Worm (Caenorhabditis elegans): ENCODE data around the gene srz-78.

Gene srz-78

DNA sequence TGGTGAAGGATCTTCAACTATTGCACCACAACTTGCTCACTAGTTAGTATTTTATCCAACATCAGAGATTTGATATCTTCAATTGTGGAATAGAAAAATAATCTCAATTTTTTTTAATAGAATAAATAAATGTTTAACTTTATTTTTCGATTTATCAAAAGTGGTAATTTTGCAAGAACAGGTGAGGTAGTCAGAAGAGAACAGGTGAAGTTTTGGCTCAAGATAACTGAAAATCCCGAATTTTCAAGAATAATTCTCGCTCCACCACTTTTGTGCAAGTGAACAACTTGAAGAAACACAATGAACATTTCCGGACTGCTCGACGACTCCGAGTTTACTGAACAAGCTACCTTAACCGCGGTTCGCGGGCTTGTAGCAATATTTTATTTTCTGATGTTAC is at the start of gene srz-78:
Gene srz-78, plus strand, starts transcription at position 301 of the 400 bp plus-strand sequence.
- no peak for TF ChIP-seq ceh-90 (tag; optimal IDR thresholded peaks at IDR 0.05)
- no peak for TF ChIP-seq efl-1 (optimal IDR thresholded peaks at IDR 0.05)
- TF ChIP-seq efl-1 (GFP tag; optimal IDR thresholded peaks at IDR 0.05 in 1 of 2) = peak in 1 of 2 experiments; percentile 32

DNA sequence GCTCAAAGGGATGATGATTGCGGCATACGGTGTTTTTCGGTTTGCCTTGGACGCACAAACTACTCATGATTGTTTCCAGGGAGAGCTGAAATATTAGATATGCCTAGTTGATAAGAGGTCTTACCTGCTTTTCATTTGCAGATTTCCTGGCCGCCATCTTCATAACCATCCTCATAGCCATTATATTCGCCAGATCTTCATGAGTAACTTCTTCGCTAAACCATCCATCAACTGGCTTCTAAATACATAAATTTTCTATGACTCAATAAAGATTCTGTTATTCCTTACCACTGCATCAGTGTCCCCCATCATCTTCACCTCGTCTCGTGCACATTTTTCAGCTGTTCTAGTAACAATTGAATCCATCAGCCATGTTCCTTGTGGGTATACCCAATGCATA is 49.1 kb upstream of the srz-78 start:
- TF ChIP-seq sox-4 (tag; optimal IDR thresholded peaks at IDR 0.05) = no peak
- TF ChIP-seq elt-2 (tag; optimal IDR thresholded peaks at IDR 0.05) = no peak
- TF ChIP-seq nhr-12 (tag; optimal IDR thresholded peaks at IDR 0.05) = no peak
- TF ChIP-seq hlh-4 (tag; optimal IDR thresholded peaks at IDR 0.05) = no peak
- no peak for TF ChIP-seq lin-15B (tag; optimal IDR thresholded peaks at IDR 0.05)
- TF ChIP-seq fkh-10 (GFP tag; optimal IDR thresholded peaks at IDR 0.05) = no peak
- no peak for TF ChIP-seq lin-13 (GFP tag; optimal IDR thresholded peaks at IDR 0.05)
- TF ChIP-seq efl-1 (optimal IDR thresholded peaks at IDR 0.05) = no peak
- TF ChIP-seq efl-1 (GFP tag; optimal IDR thresholded peaks at IDR 0.05 in 1 of 2) = no peak
- TF ChIP-seq sup-37 (GFP tag; optimal IDR thresholded peaks at IDR 0.05) = no peak
- TF ChIP-seq pax-3 (tag; optimal IDR thresholded peaks at IDR 0.05) = no peak
- TF ChIP-seq ceh-63 (GFP tag; optimal IDR thresholded peaks at IDR 0.05) = no peak

DNA sequence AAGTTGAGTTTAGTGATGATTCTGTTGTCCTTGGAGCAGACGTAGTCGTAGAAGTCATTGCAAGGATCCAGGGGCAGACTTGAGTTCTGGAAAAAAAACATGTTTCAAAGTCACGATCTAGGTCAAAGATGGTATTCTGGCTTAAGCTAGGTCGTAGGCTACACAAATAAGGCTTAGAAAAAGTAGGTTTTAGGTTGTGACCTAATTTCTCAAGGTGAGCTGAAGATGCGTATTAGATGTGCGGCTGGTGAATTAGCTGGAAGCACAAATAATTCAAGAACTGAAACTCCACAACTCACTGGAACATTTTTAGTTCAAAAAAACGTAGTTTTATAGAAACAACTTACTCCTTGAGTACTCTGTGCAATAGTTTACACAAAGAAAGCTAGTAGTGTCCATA is 47.5 kb upstream of the srz-78 start, which contains the start of gene F09D12.2:
Gene F09D12.2, minus strand, starts transcription at position 101 of the 400 bp plus-strand sequence.
- TF ChIP-seq fos-1 (tag; optimal IDR thresholded peaks at IDR 0.05) = no peak
- no peak for TF ChIP-seq tbx-2 (tag; optimal IDR thresholded peaks at IDR 0.05)
- no peak for TF ChIP-seq hlh-4 (tag; optimal IDR thresholded peaks at IDR 0.05)
- TF ChIP-seq ztf-4 (tag; optimal IDR thresholded peaks at IDR 0.05) = no peak
- no peak for TF ChIP-seq vab-15 (tag; optimal IDR thresholded peaks at IDR 0.05)
- no peak for TF ChIP-seq nhr-85 (tag)
- TF ChIP-seq snu-23 (GFP tag; optimal IDR thresholded peaks at IDR 0.05) = no peak
- no peak for TF ChIP-seq C16A3.4 (tag; optimal IDR thresholded peaks at IDR 0.05)
- TF ChIP-seq fkh-10 (GFP tag; optimal IDR thresholded peaks at IDR 0.05) = no peak

DNA sequence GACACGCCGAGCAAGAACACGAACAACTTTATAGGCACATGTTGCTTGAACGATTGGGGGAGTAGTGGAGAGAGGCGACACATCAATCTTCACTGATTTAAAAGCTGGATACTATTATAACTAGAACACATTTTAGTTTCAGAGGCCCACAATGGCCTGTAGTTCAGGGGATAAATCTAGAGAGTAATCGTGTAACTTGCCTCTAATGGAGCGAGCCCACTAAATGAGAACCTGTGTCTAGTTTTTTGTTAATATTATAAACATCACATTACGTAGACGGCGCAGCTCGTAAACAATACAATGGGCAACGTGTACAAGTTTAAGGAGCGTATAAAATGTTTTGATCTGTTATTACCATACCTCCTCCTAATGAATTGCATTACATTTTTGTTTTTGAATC is 47.0 kb upstream of the srz-78 start, which contains the start of gene F58E2.5:
Gene F58E2.5, plus strand, starts transcription at position 301 of the 400 bp plus-strand sequence.
- no peak for TF ChIP-seq nhr-20 (tag; optimal IDR thresholded peaks at IDR 0.05)
- TF ChIP-seq C16A3.4 (tag; optimal IDR thresholded peaks at IDR 0.05) = no peak
- no peak for TF ChIP-seq nhr-19 (GFP tag; conservative IDR thresholded peaks at IDR 0.05)
- no peak for TF ChIP-seq F16B12.6 (tag; optimal IDR thresholded peaks at IDR 0.05)
- no peak for TF ChIP-seq fkh-8 (tag; optimal IDR thresholded peaks at IDR 0.05)
- TF ChIP-seq Y116A8C.19 (tag; optimal IDR thresholded peaks at IDR 0.05; ENCODE audit: borderline replicate concordance) = no peak
- no peak for TF ChIP-seq nhr-12 (tag; optimal IDR thresholded peaks at IDR 0.05)
- TF ChIP-seq zag-1 (tag; optimal IDR thresholded peaks at IDR 0.05) = no peak
- no peak for TF ChIP-seq ceh-90 (tag; optimal IDR thresholded peaks at IDR 0.05)
- TF ChIP-seq elt-3 (tag; optimal IDR thresholded peaks at IDR 0.05) = no peak
- TF ChIP-seq pqm-1 (tag; optimal IDR thresholded peaks at IDR 0.05) = no peak
- TF ChIP-seq unc-86 (tag; optimal IDR thresholded peaks at IDR 0.05) = no peak
- TF ChIP-seq nhr-85 (tag) = no peak
- no peak for TF ChIP-seq mep-1 (tag; optimal IDR thresholded peaks at IDR 0.05)
- TF ChIP-seq lin-35 (GFP tag; optimal IDR thresholded peaks at IDR 0.05) = no peak
- TF ChIP-seq C04F5.9 (tag; optimal IDR thresholded peaks at IDR 0.05) = no peak
- no peak for TF ChIP-seq nhr-11 (tag; optimal IDR thresholded peaks at IDR 0.05)

DNA sequence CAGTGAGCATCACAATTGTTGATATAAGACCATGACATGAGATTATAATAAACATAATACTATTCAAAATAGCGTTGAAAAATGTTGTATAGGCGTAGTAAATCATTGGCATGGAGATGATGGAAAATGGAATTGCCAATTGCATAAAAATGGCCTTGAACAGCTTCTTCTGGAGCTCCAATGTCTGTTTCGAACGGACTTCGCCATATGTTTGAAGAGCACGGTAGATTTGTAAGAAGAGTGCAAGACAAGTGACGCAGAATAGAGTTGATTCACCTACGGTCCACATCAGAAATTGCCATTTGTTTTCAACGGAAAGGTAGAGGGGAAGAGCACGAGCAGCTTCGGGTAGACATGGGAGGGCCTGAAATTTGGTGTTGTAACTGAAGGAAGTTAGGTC is 44.2 kb upstream of the srz-78 start:
- TF ChIP-seq ets-5 (GFP tag; IDR thresholded peaks at IDR 0.05) (no peak), F16B12.6 (tag; optimal IDR thresholded peaks at IDR 0.05) (no peak), nhr-84 (tag; optimal IDR thresholded peaks at IDR 0.05) (no peak), efl-3 (GFP tag; optimal IDR thresholded peaks at IDR 0.05) (no peak), ceh-88 (GFP tag; IDR thresholded peaks at IDR 0.05) (no peak), nhr-12 (tag; optimal IDR thresholded peaks at IDR 0.05) (no peak)
